Worm (Caenorhabditis elegans): ENCODE data around the gene ergi-3.
A peak's percentile ranks its signal among the peaks of the same experiment; 100 is the strongest.

ergi-3 gene

ce11 chrX:15630790-15631204 is 14.2 kb upstream of the ergi-3 start:
- peak; percentile 48 for TF ChIP-seq fkh-10 (GFP tag; optimal IDR thresholded peaks at IDR 0.05)
- TF ChIP-seq nhr-71 (tag; optimal IDR thresholded peaks at IDR 0.05) = peak; percentile 65
- TF ChIP-seq blmp-1 (tag; optimal IDR thresholded peaks at IDR 0.05) = peak; percentile 79
- TF ChIP-seq unc-86 (tag; optimal IDR thresholded peaks at IDR 0.05) = no peak
- TF ChIP-seq lin-15B (tag; optimal IDR thresholded peaks at IDR 0.05) = no peak
- TF ChIP-seq rnt-1 (tag; optimal IDR thresholded peaks at IDR 0.05) = peak; percentile 43
- peak; percentile 81 for TF ChIP-seq lin-14 (GFP tag; optimal IDR thresholded peaks at IDR 0.05)
- TF ChIP-seq irx-1 (tag; optimal IDR thresholded peaks at IDR 0.05) = no peak
- no peak for TF ChIP-seq C34B4.2 (tag; optimal IDR thresholded peaks at IDR 0.05)
- peak; percentile 7 for TF ChIP-seq xbp-1 (tag; optimal IDR thresholded peaks at IDR 0.05)
- peak in 2 of 3 experiments; percentile 45 to 69 for TF ChIP-seq ceh-82 (tag; optimal IDR thresholded peaks at IDR 0.05)
- no peak for TF ChIP-seq Y116A8C.19 (tag; optimal IDR thresholded peaks at IDR 0.05; ENCODE audit: borderline replicate concordance)
- TF ChIP-seq C16A3.4 (tag; optimal IDR thresholded peaks at IDR 0.05) = no peak
- no peak for TF ChIP-seq nhr-11 (tag; optimal IDR thresholded peaks at IDR 0.05)
- peak; percentile 27 for TF ChIP-seq fkh-8 (tag; optimal IDR thresholded peaks at IDR 0.05)
- no peak for TF ChIP-seq F16B12.6 (tag; optimal IDR thresholded peaks at IDR 0.05)
- peak; percentile 24 for TF ChIP-seq nhr-47 (tag; optimal IDR thresholded peaks at IDR 0.05)
- peak; percentile 7 for TF ChIP-seq tbx-2 (tag; optimal IDR thresholded peaks at IDR 0.05)
- no peak for TF ChIP-seq nhr-28 (tag; optimal IDR thresholded peaks at IDR 0.05)
- peak; percentile 19 for TF ChIP-seq dsc-1 (tag; optimal IDR thresholded peaks at IDR 0.05)
- TF ChIP-seq grh-1 (GFP tag; IDR thresholded peaks at IDR 0.05) = no peak
- TF ChIP-seq nhr-20 (tag; optimal IDR thresholded peaks at IDR 0.05) = peak; percentile 23
- no peak for TF ChIP-seq unc-62 (GFP tag; optimal IDR thresholded peaks at IDR 0.05)
- no peak for TF ChIP-seq lir-3 (tag; optimal IDR thresholded peaks at IDR 0.05; ENCODE audit: poor library complexity)
- TF ChIP-seq zip-4 (GFP tag; optimal IDR thresholded peaks at IDR 0.05) = no peak
- TF ChIP-seq mdl-1 (tag; optimal IDR thresholded peaks at IDR 0.05) = peak in 1 of 2 experiments; percentile 9
- TF ChIP-seq efl-1 (optimal IDR thresholded peaks at IDR 0.05) = peak; percentile 1 to 15
- TF ChIP-seq efl-1 (GFP tag; optimal IDR thresholded peaks at IDR 0.05 in 1 of 2) = no peak
- TF ChIP-seq hlh-4 (tag; optimal IDR thresholded peaks at IDR 0.05) = no peak
- no peak for TF ChIP-seq egl-27 (tag; optimal IDR thresholded peaks at IDR 0.05)
- TF ChIP-seq ztf-4 (tag; optimal IDR thresholded peaks at IDR 0.05) = no peak
- no peak for TF ChIP-seq unc-98 (GFP tag; IDR thresholded peaks at IDR 0.05)
- no peak for TF ChIP-seq sox-4 (tag; optimal IDR thresholded peaks at IDR 0.05)
- no peak for TF ChIP-seq fkh-4 (tag; optimal IDR thresholded peaks at IDR 0.05; ENCODE audit: borderline replicate concordance)
- no peak for TF ChIP-seq pag-3 (tag; optimal IDR thresholded peaks at IDR 0.05; ENCODE audit: borderline replicate concordance, insufficient read depth)
- peak; percentile 12 for TF ChIP-seq skn-1 (tag; optimal IDR thresholded peaks at IDR 0.05)
- TF ChIP-seq mep-1 (tag; optimal IDR thresholded peaks at IDR 0.05) = peak; percentile 44
- no peak for TF ChIP-seq nhr-77 (tag; optimal IDR thresholded peaks at IDR 0.05)
- no peak for TF ChIP-seq ztf-11 (tag; optimal IDR thresholded peaks at IDR 0.05)
- peak; percentile 2 to 25 for TF ChIP-seq lsy-2 (tag; optimal IDR thresholded peaks at IDR 0.05)
- no peak for TF ChIP-seq snpc-4 (tag; optimal IDR thresholded peaks at IDR 0.05)
- peak; percentile 6 for TF ChIP-seq swsn-7 (tag; optimal IDR thresholded peaks at IDR 0.05)
- TF ChIP-seq snu-23 (GFP tag; optimal IDR thresholded peaks at IDR 0.05) = peak; percentile 44
- TF ChIP-seq C04F5.9 (tag; optimal IDR thresholded peaks at IDR 0.05) = no peak
- TF ChIP-seq hlh-17 (GFP tag; optimal IDR thresholded peaks at IDR 0.05; ENCODE audit: borderline replicate concordance) = no peak
- no peak for TF ChIP-seq hpl-2 (GFP tag; optimal IDR thresholded peaks at IDR 0.05)
- no peak for TF ChIP-seq sptf-1 (tag; optimal IDR thresholded peaks at IDR 0.05)
- no peak for TF ChIP-seq efl-3 (GFP tag; optimal IDR thresholded peaks at IDR 0.05)
- TF ChIP-seq lin-35 (GFP tag; optimal IDR thresholded peaks at IDR 0.05) = peak in 1 of 2 experiments; percentile 1
- no peak for TF ChIP-seq jun-1 (tag; optimal IDR thresholded peaks at IDR 0.05)
- no peak for TF ChIP-seq vab-15 (tag; optimal IDR thresholded peaks at IDR 0.05)
- no peak for TF ChIP-seq nhr-12 (tag; optimal IDR thresholded peaks at IDR 0.05)
- TF ChIP-seq tlp-1 (tag; optimal IDR thresholded peaks at IDR 0.05) = no peak
